Worm (Caenorhabditis elegans): ENCODE data around the gene sri-65.

DNA sequence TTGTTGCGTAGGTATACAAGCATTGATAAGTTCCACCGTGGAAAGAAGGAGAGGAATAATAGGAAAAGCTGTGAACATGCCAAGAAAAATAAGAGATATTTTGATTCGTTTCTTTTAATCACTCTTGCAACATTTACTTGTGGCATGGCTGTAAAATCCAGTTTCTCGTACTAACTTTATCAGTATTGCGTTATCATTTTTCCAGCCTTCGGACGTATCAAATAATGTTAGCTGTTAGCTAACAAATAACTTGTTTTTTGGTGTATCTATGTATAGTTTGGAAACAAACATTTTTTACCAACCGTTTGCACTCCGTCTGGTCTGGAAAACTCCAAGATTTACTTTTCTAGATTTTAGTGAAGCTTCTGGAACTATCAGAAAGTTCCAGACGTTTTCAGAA is 45.3 kb upstream of the sri-65 start, which contains the start of gene clec-234:
- TF ChIP-seq nhr-237 (tag; optimal IDR thresholded peaks at IDR 0.05) = no peak
- TF ChIP-seq nhr-11 (tag; optimal IDR thresholded peaks at IDR 0.05) = no peak
- TF ChIP-seq aly-2 (tag; optimal IDR thresholded peaks at IDR 0.05) = no peak
- TF ChIP-seq snpc-4 (tag; optimal IDR thresholded peaks at IDR 0.05) = no peak
- TF ChIP-seq skn-1 (tag; optimal IDR thresholded peaks at IDR 0.05) = no peak
- TF ChIP-seq lin-11 (tag; optimal IDR thresholded peaks at IDR 0.05) = no peak
- TF ChIP-seq lin-13 (GFP tag; optimal IDR thresholded peaks at IDR 0.05) = no peak
- TF ChIP-seq unc-62 (GFP tag; optimal IDR thresholded peaks at IDR 0.05) = no peak
- no peak for TF ChIP-seq R02D3.7 (tag; optimal IDR thresholded peaks at IDR 0.05)
- TF ChIP-seq ztf-11 (tag; optimal IDR thresholded peaks at IDR 0.05) = no peak
- TF ChIP-seq mdl-1 (tag; optimal IDR thresholded peaks at IDR 0.05) = no peak
- TF ChIP-seq nhr-77 (tag; optimal IDR thresholded peaks at IDR 0.05) = no peak
- TF ChIP-seq ztf-4 (tag; optimal IDR thresholded peaks at IDR 0.05) = no peak
- TF ChIP-seq lin-39 (tag; optimal IDR thresholded peaks at IDR 0.05) = no peak

Measured in whole organism, L2 larva.